Worm (Caenorhabditis elegans): ENCODE measurements around the gene F26H11.4.

ce11 chrII:14374594-14374993 lies 33.8 kb upstream of the F26H11.4 start:
- TF ChIP-seq nhr-90 (tag; optimal IDR thresholded peaks at IDR 0.05) (no peak), F52B5.7 (tag; optimal IDR thresholded peaks at IDR 0.05) (no peak)

Measured in whole organism, young adult.